Worm (Caenorhabditis elegans) whole organism, dauer: ENCODE measurements around the gene szy-2.

Source experiments
- unc-62 ChIP-seq: sonication (generic microtip); optimal IDR thresholded peaks from 2 replicates; lab custom pipeline; 2017; ENCODE audit warnings: missing biosample characterization, missing genetic modification reagents, missing genetic modification characterization

szy-2 gene

ce11 chrIII:5379879-5380331 is 8.8 kb upstream of the szy-2 start, which contains the start of gene paqr-2:
Gene paqr-2, minus strand, starts transcription at chrIII:5379929.
- no peak for TF ChIP-seq unc-62 (GFP tag; lab: Kevin White, UChicago)

- no peak for TF ChIP-seq unc-62 (GFP tag; lab: Kevin White, UChicago)
These were observed 4.0 kb upstream of the szy-2 start for ce11 chrIII:5375001-5375532.

- no peak for TF ChIP-seq unc-62 (GFP tag; lab: Kevin White, UChicago)
These were observed 2.6 kb upstream of the szy-2 start for ce11 chrIII:5373715-5374114.

- TF ChIP-seq unc-62 (GFP tag; lab: Kevin White, UChicago) = no peak
These were observed 1.8 kb upstream of the szy-2 start for ce11 chrIII:5372884-5373283.

ce11 chrIII:5367995-5368899 is 2.8 kb downstream of the szy-2 start, which contains the start of gene dhs-9:
Gene dhs-9, minus strand, starts transcription at chrIII:5368045.
- TF ChIP-seq unc-62 (GFP tag; lab: Kevin White, UChicago) = no peak

- no peak for TF ChIP-seq unc-62 (GFP tag; lab: Kevin White, UChicago)
These were observed 9.2 kb downstream of the szy-2 start, which contains the start of gene Y32H12A.1 for ce11 chrIII:5361909-5362308. Gene Y32H12A.1, plus strand, starts transcription at chrIII:5362209.

- no peak for TF ChIP-seq unc-62 (GFP tag; lab: Kevin White, UChicago)
These were observed 21.8 kb downstream of the szy-2 start, which contains the start of gene thoc-5 for ce11 chrIII:5349250-5349649. Gene thoc-5, minus strand, starts transcription at chrIII:5349401.

- no peak for TF ChIP-seq unc-62 (GFP tag; lab: Kevin White, UChicago)
These were observed 25.1 kb downstream of the szy-2 start, which contains the start of gene glrx-21 for ce11 chrIII:5346017-5346416. Gene glrx-21, minus strand, starts transcription at chrIII:5346117.

ce11 chrIII:5344561-5344960 is 26.5 kb downstream of the szy-2 start:
- TF ChIP-seq unc-62 (GFP tag; lab: Kevin White, UChicago) = no peak

ce11 chrIII:5343555-5343954 is 27.5 kb downstream of the szy-2 start:
- TF ChIP-seq unc-62 (GFP tag; lab: Kevin White, UChicago) = no peak

- no peak for TF ChIP-seq unc-62 (GFP tag; lab: Kevin White, UChicago)
These were observed 29.7 kb downstream of the szy-2 start, which contains the start of gene ZK121.2 for ce11 chrIII:5341382-5341781. Gene ZK121.2, plus strand, starts transcription at chrIII:5341682.

- TF ChIP-seq unc-62 (GFP tag; lab: Kevin White, UChicago) = no peak
These were observed 30.5 kb downstream of the szy-2 start for ce11 chrIII:5340530-5340929.

- TF ChIP-seq unc-62 (GFP tag; lab: Kevin White, UChicago) = no peak
These were observed 32.3 kb downstream of the szy-2 start for ce11 chrIII:5338787-5339186.

- no peak for TF ChIP-seq unc-62 (GFP tag; lab: Kevin White, UChicago)
These were observed 36.5 kb downstream of the szy-2 start for ce11 chrIII:5334517-5335049.

- TF ChIP-seq unc-62 (GFP tag; lab: Kevin White, UChicago) = no peak
These were observed 41.7 kb downstream of the szy-2 start for ce11 chrIII:5329372-5329771.

ce11 chrIII:5326323-5326722 is 44.8 kb downstream of the szy-2 start, which contains the start of gene sorf-2:
Gene sorf-2, plus strand, starts transcription at chrIII:5326623.
- TF ChIP-seq unc-62 (GFP tag; lab: Kevin White, UChicago) = no peak
